Worm (Caenorhabditis elegans) whole organism, young adult: Measurements from ENCODE around the gene R11H6.5.

ENCODE experiments used
- B0019.2 ChIP-seq: fragments of 200-800 bp; sonication (Bioruptor generic); conservative IDR thresholded peaks from 2 replicates; pipeline ENCODE4 v1.3.6; 2022; ENCODE audit warnings: missing genetic modification reagents, missing genetic modification characterization, missing compliant biosample characterization
- B0261.1 ChIP-seq: sonication (generic microtip); optimal IDR thresholded peaks from 2 replicates; lab custom pipeline; 2016; ENCODE audit warnings: mild to moderate bottlenecking, missing genetic modification characterization, moderate library complexity, missing compliant biosample characterization
- C06A6.2 ChIP-seq: fragments of 200-800 bp; sonication (Bioruptor generic); conservative IDR thresholded peaks from 2 replicates; pipeline ENCODE4 v1.3.6; 2022; ENCODE audit warnings: missing genetic modification characterization, missing compliant biosample characterization
- F33H1.4 ChIP-seq: fragments of 200-800 bp; sonication (Bioruptor generic); IDR thresholded peaks from 2 replicates; pipeline ENCODE4 v1.3.6; 2022; ENCODE audit warnings: missing genetic modification reagents, missing genetic modification characterization, missing compliant biosample characterization
- F52B5.7 ChIP-seq: sonication (generic microtip); optimal IDR thresholded peaks from 2 replicates; lab custom pipeline; 2016; ENCODE audit warnings: mild to moderate bottlenecking, missing genetic modification characterization, missing compliant biosample characterization
- F55B11.4 ChIP-seq: sonication (generic microtip); optimal IDR thresholded peaks from 2 replicates; lab custom pipeline; 2016; ENCODE audit warnings: missing compliant biosample characterization, missing genetic modification characterization, borderline replicate concordance; ENCODE audit not compliant: insufficient read depth
- K12H6.12 ChIP-seq: fragments of 200-800 bp; sonication (Bioruptor generic); optimal IDR thresholded peaks from 2 replicates; lab custom pipeline; 2018; ENCODE audit warnings: mild to moderate bottlenecking, missing genetic modification characterization, missing compliant biosample characterization
- Y53G8AR.9 ChIP-seq: fragments of 200-800 bp; sonication (Bioruptor generic); conservative IDR thresholded peaks from 2 replicates; pipeline ENCODE4 v1.3.6; 2022; ENCODE audit warnings: missing genetic modification reagents, missing genetic modification characterization, missing compliant biosample characterization
- Y56A3A.18 ChIP-seq: fragments of 200-800 bp; sonication (Bioruptor generic); IDR thresholded peaks from 2 replicates; pipeline ENCODE4 v1.3.6; 2022; ENCODE audit warnings: missing genetic modification reagents, missing genetic modification characterization, missing compliant biosample characterization
- Y79H2A.3 ChIP-seq: fragments of 200-800 bp; sonication (Bioruptor generic); conservative IDR thresholded peaks from 2 replicates; pipeline ENCODE4 v1.3.6; 2022; ENCODE audit warnings: missing genetic modification reagents, missing genetic modification characterization, missing compliant biosample characterization
- ZK185.1 ChIP-seq: sonication (generic microtip); optimal IDR thresholded peaks from 2 replicates; lab custom pipeline; 2016; ENCODE audit warnings: mild to moderate bottlenecking, missing genetic modification characterization, missing compliant biosample characterization; ENCODE audit not compliant: poor library complexity, severe bottlenecking
- aptf-2 ChIP-seq: fragments of 200-800 bp; sonication (Bioruptor generic); conservative IDR thresholded peaks from 2 replicates; pipeline ENCODE4 v1.3.6; 2022; ENCODE audit warnings: missing genetic modification reagents, missing genetic modification characterization, missing compliant biosample characterization
- attf-5 ChIP-seq: fragments of 200-800 bp; sonication (Bioruptor generic); optimal IDR thresholded peaks from 2 replicates; lab custom pipeline; 2018; ENCODE audit warnings: mild to moderate bottlenecking, missing genetic modification characterization, missing compliant biosample characterization
- attf-6 ChIP-seq: fragments of 200-800 bp; sonication (Bioruptor generic); IDR thresholded peaks from 2 replicates; pipeline ENCODE4 v1.3.6; 2022; ENCODE audit warnings: missing genetic modification reagents, missing genetic modification characterization, missing compliant biosample characterization
- bed-1 ChIP-seq: fragments of 200-800 bp; sonication (Bioruptor generic); IDR thresholded peaks from 2 replicates; pipeline ENCODE4 v1.3.6; 2022; ENCODE audit warnings: missing genetic modification reagents, missing genetic modification characterization, missing compliant biosample characterization
- bed-2 ChIP-seq: fragments of 200-800 bp; sonication (Bioruptor generic); IDR thresholded peaks from 2 replicates; pipeline ENCODE4 v1.3.6; 2022; ENCODE audit warnings: missing genetic modification reagents, missing genetic modification characterization, missing compliant biosample characterization
- ceh-27 ChIP-seq: fragments of 200-800 bp; sonication (Bioruptor generic); optimal IDR thresholded peaks from 2 replicates; lab custom pipeline; 2018; ENCODE audit warnings: mild to moderate bottlenecking, missing genetic modification characterization, moderate library complexity, missing compliant biosample characterization
- efl-1 ChIP-seq: fragments of 150-350 bp; optimal IDR thresholded peaks from 2 replicates; lab custom pipeline; 2014; ENCODE audit warnings: missing biosample characterization, missing genetic modification reagents, missing genetic modification characterization
- egl-44 ChIP-seq: fragments of 200-800 bp; sonication (Bioruptor generic); IDR thresholded peaks from 2 replicates; pipeline ENCODE4 v1.3.6; 2022; ENCODE audit warnings: missing genetic modification reagents, missing genetic modification characterization, missing compliant biosample characterization
- fkh-3 ChIP-seq: sonication (generic microtip); optimal IDR thresholded peaks from 2 replicates; lab custom pipeline; 2016; ENCODE audit warnings: mild to moderate bottlenecking, missing genetic modification characterization, missing compliant biosample characterization
- hmg-20 ChIP-seq: fragments of 200-800 bp; sonication (Bioruptor generic); IDR thresholded peaks from 2 replicates; pipeline ENCODE4 v1.3.6; 2022; ENCODE audit warnings: missing genetic modification reagents, missing genetic modification characterization, missing compliant biosample characterization
- hrde-1 ChIP-seq: sonication (generic microtip); optimal IDR thresholded peaks from 2 replicates; lab custom pipeline; 2016; ENCODE audit warnings: missing genetic modification characterization, mild to moderate bottlenecking, missing compliant biosample characterization, moderate library complexity, missing genotype, missing genetic modification reagents, borderline replicate concordance
- madf-3 ChIP-seq: fragments of 200-800 bp; sonication (Bioruptor generic); IDR thresholded peaks from 2 replicates; pipeline ENCODE4 v1.3.6; 2022; ENCODE audit warnings: missing genetic modification reagents, missing genetic modification characterization, missing compliant biosample characterization
- mxl-1 ChIP-seq: sonication (generic microtip); optimal IDR thresholded peaks from 2 replicates; lab custom pipeline; 2016; ENCODE audit warnings: missing genetic modification characterization, missing compliant biosample characterization
- nfya-1 ChIP-seq: sonication (generic microtip); optimal IDR thresholded peaks from 2 replicates; lab custom pipeline; 2017; ENCODE audit warnings: antibody characterized with exemption, missing compliant biosample characterization, missing genetic modification characterization, borderline replicate concordance; ENCODE audit not compliant: insufficient read depth
- nhr-120 ChIP-seq: fragments of 200-800 bp; sonication (Bioruptor generic); IDR thresholded peaks from 2 replicates; pipeline ENCODE4 v1.3.6; 2022; ENCODE audit warnings: missing genetic modification characterization, missing compliant biosample characterization
- nhr-90 ChIP-seq: sonication (generic microtip); optimal IDR thresholded peaks from 2 replicates; lab custom pipeline; 2016; ENCODE audit warnings: missing genotype, mild to moderate bottlenecking, missing genetic modification characterization, missing compliant biosample characterization
- repo-1 ChIP-seq: sonication (generic microtip); optimal IDR thresholded peaks from 2 replicates; lab custom pipeline; 2017; ENCODE audit warnings: mild to moderate bottlenecking, missing genetic modification characterization, missing compliant biosample characterization
- rpc-1 ChIP-seq, 2 experiments: fragments of 150-350 bp in 1 of 2; sonication (generic microtip) in 1 of 2; optimal IDR thresholded peaks; 2 replicates each; lab custom pipeline; 2014 to 2018; ENCODE audit warnings: missing biosample characterization in 1 of 2, missing genetic modification characterization in 1 of 2, missing genetic modification reagents in 1 of 2, missing genotype in 1 of 2
- snpc-1.1 ChIP-seq: sonication (generic microtip); optimal IDR thresholded peaks from 2 replicates; lab custom pipeline; 2017; ENCODE audit warnings: missing genetic modification characterization, mild to moderate bottlenecking, missing compliant biosample characterization, antibody characterized with exemption, moderate library complexity, missing genotype, missing genetic modification reagents; ENCODE audit not compliant: insufficient read depth
- tbp1 ChIP-seq: fragments of 200-800 bp; sonication (Bioruptor generic); optimal IDR thresholded peaks from 2 replicates; lab custom pipeline; 2018; ENCODE audit warnings: mild to moderate bottlenecking, missing genetic modification characterization, missing compliant biosample characterization
- tbx-9 ChIP-seq: sonication (generic microtip); optimal IDR thresholded peaks from 2 replicates; lab custom pipeline; 2016; ENCODE audit warnings: borderline replicate concordance, missing genetic modification characterization, inconsistent platforms, missing compliant biosample characterization
- unc-130 ChIP-seq: sonication (generic microtip); optimal IDR thresholded peaks from 2 replicates; lab custom pipeline; 2016; ENCODE audit warnings: missing genetic modification reagents, missing genetic modification characterization, missing compliant biosample characterization
- ztf-25 ChIP-seq: fragments of 200-800 bp; sonication (Bioruptor generic); IDR thresholded peaks from 2 replicates; pipeline ENCODE4 v1.3.6; 2022; ENCODE audit warnings: missing genetic modification reagents, missing genetic modification characterization, missing compliant biosample characterization
- ztf-3 ChIP-seq: fragments of 200-800 bp; sonication (Bioruptor generic); optimal IDR thresholded peaks from 2 replicates; lab custom pipeline; 2018; ENCODE audit warnings: mild to moderate bottlenecking, missing genetic modification characterization, missing compliant biosample characterization

The R11H6.5 gene

DNA sequence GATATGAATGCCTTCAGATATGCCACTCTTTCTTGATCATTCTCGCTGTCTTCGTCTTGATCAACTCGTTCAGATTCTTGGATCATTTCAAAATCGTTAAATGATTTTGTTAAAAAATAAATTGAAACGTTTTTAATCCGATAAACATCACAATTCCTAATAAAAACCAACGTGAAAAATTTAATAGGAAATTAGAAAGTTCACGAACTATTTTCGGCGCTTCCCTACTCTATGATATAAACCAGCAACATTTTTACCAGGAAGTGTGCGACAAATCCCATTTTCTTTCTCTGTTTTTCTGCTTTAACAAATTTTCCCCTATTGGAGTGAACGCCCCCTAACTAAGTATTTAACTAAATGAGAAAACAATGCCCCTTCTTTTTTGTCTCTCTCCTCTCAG, 26.7 kb downstream of the R11H6.5 start, which contains the start of gene Y40H4A.2:
Y40H4A.2 (minus strand) TSS at position 101 of the 400 bp plus-strand sequence.
- TF ChIP-seq Y79H2A.3 (no peak), fkh-3 (no peak), F52B5.7 (no peak), rpc-1 (optimal IDR thresholded peaks at IDR 0.05; lab: Kevin White, UChicago) (no peak), rpc-1 (tag; optimal IDR thresholded peaks at IDR 0.05; lab: Kevin White, UChicago) (no peak), F55B11.4 (no peak), nhr-120 (no peak), bed-1 (GFP tag; lab: Robert Waterston, UW) (no peak), ceh-27 (GFP tag; lab: Kevin White, UChicago) (no peak), Y56A3A.18 (GFP tag; lab: Robert Waterston, UW) (no peak), aptf-2 (GFP tag; lab: Robert Waterston, UW) (no peak), ZK185.1 (tag; lab: Kevin White, UChicago) (no peak), B0261.1 (tag; lab: Kevin White, UChicago) (no peak), nhr-90 (no peak), egl-44 (GFP tag; lab: Robert Waterston, UW) (no peak)

DNA sequence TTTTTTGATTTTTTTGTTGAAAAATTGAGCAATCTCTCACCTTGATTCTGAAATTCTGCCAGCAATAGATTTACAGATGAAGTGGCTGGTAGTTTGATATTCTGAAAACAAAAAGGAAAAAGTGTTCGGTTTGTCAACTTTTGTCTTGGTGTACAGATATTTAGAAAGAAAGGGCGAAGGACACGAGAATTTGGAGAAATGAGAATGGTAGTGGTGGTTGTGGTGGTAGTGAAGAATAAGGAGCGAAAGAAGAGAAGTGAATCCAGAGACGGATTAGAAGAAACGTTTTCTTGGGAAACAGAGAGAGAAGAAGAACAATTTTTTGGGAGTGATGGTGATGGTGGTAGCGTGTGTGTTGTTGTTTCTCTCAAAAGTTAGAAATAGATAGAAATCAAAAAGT, 32.4 kb downstream of the R11H6.5 start, which contains the start of gene gar-3:
gar-3 (minus strand) TSS at position 101 of the 400 bp plus-strand sequence.
- TF ChIP-seq attf-5 (GFP tag; lab: Kevin White, UChicago) (no peak), snpc-1.1 (tag; lab: Kevin White, UChicago) (no peak), K12H6.12 (no peak), Y53G8AR.9 (GFP tag; lab: Robert Waterston, UW) (no peak)

DNA sequence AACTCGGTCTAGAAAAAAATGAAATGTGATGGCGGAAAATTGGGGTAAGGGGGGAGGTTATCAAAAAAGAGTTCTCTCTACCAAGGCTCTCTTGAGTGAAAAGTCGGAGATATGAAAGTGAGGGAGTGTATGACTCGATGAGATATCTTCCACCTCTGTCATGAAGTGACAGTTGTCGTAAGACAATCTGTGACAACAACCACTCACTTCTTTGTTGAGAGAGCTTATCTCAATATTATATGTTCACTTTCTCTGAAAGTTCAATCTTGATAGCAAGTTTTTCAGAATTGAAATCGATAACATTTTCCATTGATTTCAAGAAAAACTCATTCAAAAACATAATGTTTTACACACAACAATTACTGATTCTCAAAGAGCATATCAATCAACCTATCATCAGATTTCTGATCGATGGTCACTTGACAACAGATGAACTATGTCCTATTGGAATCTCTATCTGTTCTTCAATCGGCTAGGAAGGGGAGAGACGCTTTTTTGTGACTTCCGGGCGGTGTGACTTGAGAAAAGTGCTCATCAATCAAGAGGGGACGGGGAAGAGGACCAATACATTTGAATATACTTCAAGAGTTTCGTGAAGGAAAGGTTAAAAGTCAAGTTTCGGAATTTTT, 35.2 kb downstream of the R11H6.5 start:
- TF ChIP-seq ztf-25 (GFP tag; lab: Robert Waterston, UW) (no peak), tbp1 (no peak), tbx-9 (tag; lab: Kevin White, UChicago) (no peak), C06A6.2 (GFP tag; lab: Robert Waterston, UW) (no peak), attf-6 (GFP tag; lab: Robert Waterston, UW) (no peak), bed-2 (GFP tag; lab: Robert Waterston, UW) (no peak), B0019.2 (no peak), B0261.1 (tag; lab: Kevin White, UChicago) (no peak), ztf-3 (GFP tag; lab: Kevin White, UChicago) (no peak), efl-1 (GFP tag; lab: Kevin White, UChicago) (no peak), madf-3 (GFP tag; lab: Robert Waterston, UW) (no peak), unc-130 (GFP tag; lab: Kevin White, UChicago) (no peak), hrde-1 (tag; lab: Kevin White, UChicago) (no peak), repo-1 (tag; lab: Kevin White, UChicago) (no peak), nfya-1 (tag; lab: Kevin White, UChicago) (no peak), Y53G8AR.9 (GFP tag; lab: Robert Waterston, UW) (no peak)

DNA sequence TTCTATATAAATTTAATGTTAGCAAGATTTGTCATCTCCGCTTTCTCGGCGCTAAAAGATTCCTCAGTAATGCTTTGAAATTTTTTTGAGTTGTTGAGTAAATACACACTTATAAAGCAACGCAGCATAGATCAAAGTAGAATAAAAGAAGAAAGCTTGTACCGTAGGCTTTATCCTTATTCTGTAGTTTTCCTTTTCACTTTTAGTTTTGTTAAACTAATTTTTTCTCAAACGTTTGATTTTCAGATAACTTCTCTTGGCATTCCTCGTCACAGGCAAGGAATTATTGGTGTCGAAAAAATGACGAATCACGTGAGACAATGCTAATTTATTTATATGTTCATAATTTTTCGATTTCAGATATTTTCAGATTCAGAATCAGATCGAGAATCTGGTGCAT, 49.4 kb downstream of the R11H6.5 start, which contains the start of gene C53A5.11:
C53A5.11 (plus strand) TSS at position 301 of the 400 bp plus-strand sequence.
- no peak for TF ChIP-seq attf-6 (GFP tag; lab: Robert Waterston, UW)
- TF ChIP-seq tbx-9 (tag; lab: Kevin White, UChicago) = no peak
- TF ChIP-seq mxl-1 (tag; lab: Kevin White, UChicago) = no peak
- TF ChIP-seq hmg-20 = no peak
- TF ChIP-seq F33H1.4 (GFP tag; lab: Robert Waterston, UW) = no peak
